Worm (Caenorhabditis elegans) whole organism, midembryonic: ENCODE measurements around the gene gro-1.

Experiments used
- T22C8.4 ChIP-seq: fragments of 200-800 bp; sonication (Bioruptor generic); IDR thresholded peaks from 2 replicates; pipeline ENCODE4 v1.3.6; 2022; ENCODE audit warnings: missing genetic modification characterization, missing compliant biosample characterization
- cog-1 ChIP-seq: sonication (generic microtip); optimal IDR thresholded peaks from 2 replicates; lab custom pipeline; 2016; ENCODE audit warnings: missing genetic modification characterization, missing compliant biosample characterization
- flt-1 ChIP-seq: fragments of 200-800 bp; sonication (Bioruptor generic); IDR thresholded peaks from 2 replicates; pipeline ENCODE4 v1.3.6; 2022; ENCODE audit warnings: missing genetic modification characterization, missing compliant biosample characterization
- klf-2 ChIP-seq: fragments of 200-800 bp; sonication (Bioruptor generic); conservative IDR thresholded peaks from 2 replicates; pipeline ENCODE4 v1.3.6; 2022; ENCODE audit warnings: missing genetic modification reagents, missing genetic modification characterization, missing compliant biosample characterization
- med-1 ChIP-seq: sonication (generic microtip); optimal IDR thresholded peaks from 2 replicates; lab custom pipeline; 2017; ENCODE audit warnings: missing genetic modification characterization, mild to moderate bottlenecking, missing compliant biosample characterization, antibody characterized with exemption, missing genetic modification reagents; ENCODE audit not compliant: insufficient read depth
- ref-1 ChIP-seq: fragments of 200-800 bp; sonication (Bioruptor generic); conservative IDR thresholded peaks from 2 replicates; pipeline ENCODE4 v1.3.6; 2022; ENCODE audit warnings: missing genetic modification reagents, missing genetic modification characterization, missing compliant biosample characterization
- tab-1 ChIP-seq: fragments of 200-800 bp; sonication (Bioruptor generic); IDR thresholded peaks from 2 replicates; pipeline ENCODE4 v1.3.6; 2022; ENCODE audit warnings: missing genetic modification characterization, missing compliant biosample characterization
- ztf-23 ChIP-seq: fragments of 200-800 bp; sonication (Bioruptor generic); IDR thresholded peaks from 2 replicates; pipeline ENCODE4 v1.3.6; 2022; ENCODE audit warnings: missing genetic modification reagents, missing genetic modification characterization, missing compliant biosample characterization
- ztf-29 ChIP-seq: fragments of 200-800 bp; sonication (Bioruptor generic); IDR thresholded peaks from 2 replicates; pipeline ENCODE4 v1.3.6; 2022; ENCODE audit warnings: missing genetic modification reagents, missing genetic modification characterization, missing compliant biosample characterization

- no peak for TF ChIP-seq ztf-23 (GFP tag; lab: Robert Waterston, UW)
- no peak for TF ChIP-seq ztf-29 (GFP tag; lab: Robert Waterston, UW)
- no peak for TF ChIP-seq cog-1 (tag; lab: Kevin White, UChicago)
- no peak for TF ChIP-seq T22C8.4 (GFP tag; lab: Robert Waterston, UW)
- TF ChIP-seq flt-1: no peak
- TF ChIP-seq tab-1 (GFP tag; lab: Robert Waterston, UW): no peak
- no peak for TF ChIP-seq klf-2 (GFP tag; lab: Robert Waterston, UW)
- no peak for TF ChIP-seq ref-1 (GFP tag; lab: Robert Waterston, UW)
- TF ChIP-seq med-1 (GFP tag; lab: Kevin White, UChicago): no peak
Observed at ce11 chrIII:5273396-5273857, 8.5 kb downstream of the gro-1 start, which contains the start of gene ztf-8.
